Worm (Caenorhabditis elegans) whole organism, L4/young adult: ENCODE results near the gene act-2.

Source experiments
- W03F9.2 ChIP-seq: fragments of 150-350 bp; optimal IDR thresholded peaks from 2 replicates; lab custom pipeline; 2014; ENCODE audit warnings: missing biosample characterization, missing genetic modification characterization
- dao-5 ChIP-seq: sonication (generic microtip); optimal IDR thresholded peaks from 2 replicates; lab custom pipeline; 2016; ENCODE audit warnings: missing genotype, missing genetic modification characterization, moderate library complexity, missing compliant biosample characterization
- him-1 ChIP-seq: sonication (generic microtip); optimal IDR thresholded peaks from 2 replicates; lab custom pipeline; 2016; ENCODE audit warnings: missing genotype, missing genetic modification reagents, missing genetic modification characterization, missing compliant biosample characterization

DNA sequence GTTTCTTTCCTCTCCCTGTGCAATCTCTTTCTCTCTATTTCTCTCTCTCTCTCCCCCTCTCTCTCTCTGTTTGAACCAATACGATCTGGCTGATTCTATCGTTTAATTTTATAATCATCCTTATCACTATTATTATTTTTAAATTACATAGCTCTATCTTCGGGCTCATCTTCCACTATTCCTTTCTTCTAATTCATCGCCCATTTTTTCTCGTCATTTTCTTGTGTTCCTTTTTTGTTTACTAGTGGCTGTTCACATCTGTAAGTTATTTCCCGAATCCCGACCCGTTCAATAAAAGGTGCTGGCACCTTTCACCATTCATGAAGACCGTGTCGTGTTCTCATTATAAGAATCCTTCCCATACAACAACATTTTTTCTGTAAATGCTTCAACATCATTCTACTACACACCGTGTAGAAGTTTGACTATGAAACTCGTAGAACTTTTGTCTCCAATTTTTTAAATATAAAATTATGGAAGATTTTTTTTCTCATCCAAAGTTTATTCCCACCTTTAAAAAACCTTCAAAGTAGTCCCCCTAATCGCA lies 40.3 kb upstream of the act-2 start:
- TF ChIP-seq him-1 (tag; lab: Kevin White, UChicago) (no peak), W03F9.2 (tag; lab: Kevin White, UChicago) (no peak), dao-5 (tag; lab: Kevin White, UChicago) (no peak)
